Worm (Caenorhabditis elegans): Measurements from ENCODE around the gene acdh-8.

- TF ChIP-seq hmg-4 (GFP tag; optimal IDR thresholded peaks at IDR 0.05) (no peak), flt-1 (GFP tag; IDR thresholded peaks at IDR 0.05) (no peak), tra-4 (tag; optimal IDR thresholded peaks at IDR 0.05) (no peak), scrt-1 (GFP tag; IDR thresholded peaks at IDR 0.05) (no peak), sea-1 (GFP tag; conservative IDR thresholded peaks at IDR 0.05) (no peak), hnd-1 (tag; optimal IDR thresholded peaks at IDR 0.05) (no peak)
These were observed 44.5 kb upstream of the acdh-8 start, which contains the start of gene ifb-2 for ce11 chrII:5749733-5750238.
